Worm (Caenorhabditis elegans): ENCODE results near the gene zip-6.

DNA sequence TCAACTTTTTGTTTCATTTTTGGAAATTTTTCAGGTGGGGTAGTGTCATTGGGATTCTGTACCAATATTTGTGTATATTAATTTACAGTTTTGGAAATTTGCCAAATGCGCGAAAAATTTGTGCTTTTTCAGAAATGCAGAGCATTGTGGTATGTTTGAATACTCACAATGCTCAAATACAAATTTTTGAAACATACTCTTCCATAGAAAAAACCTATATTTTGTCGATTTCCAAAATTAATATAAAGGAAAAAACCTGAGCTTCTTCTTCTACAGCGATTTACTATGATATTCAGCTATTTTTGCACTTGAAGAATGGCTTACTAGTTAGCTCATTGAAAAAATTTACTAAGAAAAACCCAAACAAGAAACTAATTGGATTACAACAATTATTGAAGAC is 5.0 kb downstream of the zip-6 start:
- TF ChIP-seq T22C8.4 (GFP tag; IDR thresholded peaks at IDR 0.05) (no peak), klf-2 (GFP tag; conservative IDR thresholded peaks at IDR 0.05) (no peak), ztf-23 (GFP tag; IDR thresholded peaks at IDR 0.05) (no peak), med-1 (GFP tag; optimal IDR thresholded peaks at IDR 0.05; ENCODE audit: insufficient read depth) (no peak), ref-1 (GFP tag; conservative IDR thresholded peaks at IDR 0.05) (no peak)
